Worm (Caenorhabditis elegans) whole organism, L2 larva: ENCODE results near the gene srw-117.

Experiments used
- alr-1 ChIP-seq: fragments of 150-350 bp; optimal IDR thresholded peaks from 2 replicates; lab custom pipeline; 2014; ENCODE audit warnings: missing biosample characterization, missing genetic modification characterization
- aly-2 ChIP-seq: fragments of 150-350 bp; optimal IDR thresholded peaks from 2 replicates; lab custom pipeline; 2014; ENCODE audit warnings: missing biosample characterization, missing genetic modification characterization
- ceh-16 ChIP-seq: fragments of 150-350 bp; optimal IDR thresholded peaks from 2 replicates; lab custom pipeline; 2014; ENCODE audit warnings: missing biosample characterization, missing genetic modification characterization
- lin-13 ChIP-seq: fragments of 150-350 bp; optimal IDR thresholded peaks from 2 replicates; lab custom pipeline; 2014; ENCODE audit warnings: missing biosample characterization, missing genetic modification reagents, missing genetic modification characterization

- TF ChIP-seq ceh-16 (tag; lab: Kevin White, UChicago) (no peak), lin-13 (GFP tag; lab: Kevin White, UChicago) (no peak), alr-1 (tag; lab: Kevin White, UChicago) (no peak), aly-2 (no peak)
These were observed 22.7 kb upstream of the srw-117 start, which contains the start of gene srw-112 for ce11 chrV:3005964-3006363.
